Worm (Caenorhabditis elegans) whole organism, young adult: Measurements from ENCODE around the gene bas-1.

Source experiments
- C06A6.2 ChIP-seq: fragments of 200-800 bp; sonication (Bioruptor generic); conservative IDR thresholded peaks from 2 replicates; pipeline ENCODE4 v1.3.6; 2022; ENCODE audit warnings: missing genetic modification characterization, missing compliant biosample characterization
- D2030.7 ChIP-seq: fragments of 200-800 bp; sonication (Bioruptor generic); IDR thresholded peaks from 2 replicates; pipeline ENCODE4 v1.3.6; 2022; ENCODE audit warnings: missing genetic modification reagents, missing genetic modification characterization, missing compliant biosample characterization
- F22D6.2 ChIP-seq: sonication (generic microtip); optimal IDR thresholded peaks from 2 replicates; lab custom pipeline; 2016; ENCODE audit warnings: mild to moderate bottlenecking, missing genetic modification characterization, missing compliant biosample characterization
- F23B12.7 ChIP-seq: sonication (generic microtip); optimal IDR thresholded peaks from 2 replicates; lab custom pipeline; 2017; ENCODE audit warnings: missing genetic modification characterization, mild to moderate bottlenecking, missing compliant biosample characterization, antibody characterized with exemption, moderate library complexity; ENCODE audit not compliant: insufficient read depth
- F37B4.10 ChIP-seq: fragments of 200-800 bp; sonication (Bioruptor generic); IDR thresholded peaks from 2 replicates; pipeline ENCODE4 v1.3.6; 2022; ENCODE audit warnings: missing genetic modification characterization, missing compliant biosample characterization
- F39B2.1 ChIP-seq: fragments of 200-800 bp; sonication (Bioruptor generic); IDR thresholded peaks from 2 replicates; pipeline ENCODE4 v1.3.6; 2022; ENCODE audit warnings: missing genetic modification reagents, missing genetic modification characterization, missing compliant biosample characterization
- F49E8.2 ChIP-seq: sonication (generic microtip); optimal IDR thresholded peaks from 3 replicates; lab custom pipeline; 2017; ENCODE audit warnings: missing genetic modification characterization, mild to moderate bottlenecking, missing compliant biosample characterization, antibody characterized with exemption, moderate library complexity; ENCODE audit not compliant: insufficient read depth
- Y56A3A.18 ChIP-seq: fragments of 200-800 bp; sonication (Bioruptor generic); IDR thresholded peaks from 2 replicates; pipeline ENCODE4 v1.3.6; 2022; ENCODE audit warnings: missing genetic modification reagents, missing genetic modification characterization, missing compliant biosample characterization
- Y95B8A.8 ChIP-seq: fragments of 200-800 bp; sonication (Bioruptor generic); IDR thresholded peaks from 2 replicates; pipeline ENCODE4 v1.3.6; 2022; ENCODE audit warnings: missing genetic modification reagents, missing genetic modification characterization, missing compliant biosample characterization
- ZK185.1 ChIP-seq: sonication (generic microtip); optimal IDR thresholded peaks from 2 replicates; lab custom pipeline; 2016; ENCODE audit warnings: mild to moderate bottlenecking, missing genetic modification characterization, missing compliant biosample characterization; ENCODE audit not compliant: poor library complexity, severe bottlenecking
- akir-1 ChIP-seq: fragments of 200-800 bp; sonication (Bioruptor generic); optimal IDR thresholded peaks from 2 replicates; lab custom pipeline; 2018; ENCODE audit warnings: mild to moderate bottlenecking, missing genetic modification characterization, moderate library complexity, missing compliant biosample characterization
- attf-3 ChIP-seq: fragments of 200-800 bp; sonication (Bioruptor generic); conservative IDR thresholded peaks from 2 replicates; pipeline ENCODE4 v1.3.6; 2022; ENCODE audit warnings: missing genetic modification reagents, missing genetic modification characterization, missing compliant biosample characterization
- attf-5 ChIP-seq: fragments of 200-800 bp; sonication (Bioruptor generic); optimal IDR thresholded peaks from 2 replicates; lab custom pipeline; 2018; ENCODE audit warnings: mild to moderate bottlenecking, missing genetic modification characterization, missing compliant biosample characterization
- attf-6 ChIP-seq: fragments of 200-800 bp; sonication (Bioruptor generic); IDR thresholded peaks from 2 replicates; pipeline ENCODE4 v1.3.6; 2022; ENCODE audit warnings: missing genetic modification reagents, missing genetic modification characterization, missing compliant biosample characterization
- bed-2 ChIP-seq: fragments of 200-800 bp; sonication (Bioruptor generic); IDR thresholded peaks from 2 replicates; pipeline ENCODE4 v1.3.6; 2022; ENCODE audit warnings: missing genetic modification reagents, missing genetic modification characterization, missing compliant biosample characterization
- ccch-3 ChIP-seq: fragments of 200-800 bp; sonication (Bioruptor generic); optimal IDR thresholded peaks from 2 replicates; lab custom pipeline; 2018; ENCODE audit warnings: mild to moderate bottlenecking, missing genetic modification characterization, missing compliant biosample characterization
- cebp-2 ChIP-seq: fragments of 200-800 bp; sonication (Bioruptor generic); IDR thresholded peaks from 2 replicates; pipeline ENCODE4 v1.3.6; 2022; ENCODE audit warnings: missing genetic modification characterization, missing compliant biosample characterization
- ceh-100 ChIP-seq: fragments of 200-800 bp; sonication (Bioruptor generic); IDR thresholded peaks from 2 replicates; pipeline ENCODE4 v1.3.6; 2022; ENCODE audit warnings: missing genetic modification reagents, missing genetic modification characterization, missing compliant biosample characterization
- ceh-27 ChIP-seq: fragments of 200-800 bp; sonication (Bioruptor generic); optimal IDR thresholded peaks from 2 replicates; lab custom pipeline; 2018; ENCODE audit warnings: mild to moderate bottlenecking, missing genetic modification characterization, moderate library complexity, missing compliant biosample characterization
- ceh-40 ChIP-seq: fragments of 200-800 bp; sonication (Bioruptor generic); IDR thresholded peaks from 2 replicates; pipeline ENCODE4 v1.3.6; 2022; ENCODE audit warnings: missing genetic modification characterization, missing compliant biosample characterization
- ceh-79 ChIP-seq: sonication (generic microtip); optimal IDR thresholded peaks from 2 replicates; lab custom pipeline; 2017; ENCODE audit warnings: mild to moderate bottlenecking, missing genetic modification characterization, missing compliant biosample characterization
- ceh-91 ChIP-seq: fragments of 200-800 bp; sonication (Bioruptor generic); IDR thresholded peaks from 2 replicates; pipeline ENCODE4 v1.3.6; 2022; ENCODE audit warnings: missing genetic modification reagents, missing genetic modification characterization, missing compliant biosample characterization
- dpff-1 ChIP-seq: sonication (generic microtip); optimal IDR thresholded peaks from 2 replicates; lab custom pipeline; 2017; ENCODE audit warnings: mild to moderate bottlenecking, missing genetic modification characterization, missing compliant biosample characterization
- efl-1 ChIP-seq: fragments of 150-350 bp; optimal IDR thresholded peaks from 2 replicates; lab custom pipeline; 2014; ENCODE audit warnings: missing biosample characterization, missing genetic modification reagents, missing genetic modification characterization
- egrh-3 ChIP-seq: fragments of 200-800 bp; sonication (Bioruptor generic); IDR thresholded peaks from 2 replicates; pipeline ENCODE4 v1.3.6; 2022; ENCODE audit warnings: missing genetic modification reagents, missing genetic modification characterization, missing compliant biosample characterization
- him-1 ChIP-seq: sonication (generic microtip); optimal IDR thresholded peaks from 2 replicates; lab custom pipeline; 2016; ENCODE audit warnings: missing genotype, missing genetic modification reagents, missing genetic modification characterization, missing compliant biosample characterization
- hlh-12 ChIP-seq: sonication (generic microtip); optimal IDR thresholded peaks from 2 replicates; lab custom pipeline; 2016; ENCODE audit warnings: missing genetic modification characterization, missing compliant biosample characterization
- hmg-20 ChIP-seq: fragments of 200-800 bp; sonication (Bioruptor generic); IDR thresholded peaks from 2 replicates; pipeline ENCODE4 v1.3.6; 2022; ENCODE audit warnings: missing genetic modification reagents, missing genetic modification characterization, missing compliant biosample characterization
- lag-1 ChIP-seq: fragments of 200-800 bp; sonication (Bioruptor generic); IDR thresholded peaks from 2 replicates; pipeline ENCODE4 v1.3.6; 2022; ENCODE audit warnings: missing genetic modification reagents, missing genetic modification characterization, missing compliant biosample characterization
- lin-26 ChIP-seq: fragments of 200-800 bp; sonication (Bioruptor generic); IDR thresholded peaks from 2 replicates; pipeline ENCODE4 v1.3.6; 2022; ENCODE audit warnings: missing genetic modification reagents, missing genetic modification characterization, missing compliant biosample characterization
- lin-35 ChIP-seq, 3 experiments: fragments of 150-350 bp in 2 of 3; sonication (generic microtip) in 1 of 3; optimal IDR thresholded peaks; 2 replicates each; lab custom pipeline; 2014 to 2018; ENCODE audit warnings: missing biosample characterization in 3 of 3, missing genetic modification characterization in 3 of 3, missing genetic modification reagents in 3 of 3
- lin-54 ChIP-seq: fragments of 200-800 bp; sonication (Bioruptor generic); optimal IDR thresholded peaks from 2 replicates; lab custom pipeline; 2018; ENCODE audit warnings: mild to moderate bottlenecking, missing genetic modification characterization, missing compliant biosample characterization
- madf-3 ChIP-seq: fragments of 200-800 bp; sonication (Bioruptor generic); IDR thresholded peaks from 2 replicates; pipeline ENCODE4 v1.3.6; 2022; ENCODE audit warnings: missing genetic modification reagents, missing genetic modification characterization, missing compliant biosample characterization
- mcd-1 ChIP-seq: fragments of 200-800 bp; sonication (Bioruptor generic); IDR thresholded peaks from 2 replicates; pipeline ENCODE4 v1.3.6; 2022; ENCODE audit warnings: missing genetic modification reagents, missing genetic modification characterization, missing compliant biosample characterization
- nhr-120 ChIP-seq: fragments of 200-800 bp; sonication (Bioruptor generic); IDR thresholded peaks from 2 replicates; pipeline ENCODE4 v1.3.6; 2022; ENCODE audit warnings: missing genetic modification characterization, missing compliant biosample characterization
- nhr-27 ChIP-seq: fragments of 200-800 bp; sonication (Bioruptor generic); optimal IDR thresholded peaks from 2 replicates; lab custom pipeline; 2018; ENCODE audit warnings: mild to moderate bottlenecking, missing genetic modification characterization, moderate library complexity, missing compliant biosample characterization
- nhr-80 ChIP-seq: sonication (generic microtip); optimal IDR thresholded peaks from 2 replicates; lab custom pipeline; 2016; ENCODE audit warnings: missing genetic modification characterization, missing compliant biosample characterization
- pha-4 ChIP-seq: fragments of 150-350 bp; sonication (generic microtip); optimal IDR thresholded peaks from 2 replicates; lab custom pipeline; 2014; ENCODE audit warnings: missing biosample characterization, missing genetic modification reagents, missing genetic modification characterization
- sdz-38 ChIP-seq: sonication (generic microtip); optimal IDR thresholded peaks from 2 replicates; lab custom pipeline; 2016; ENCODE audit warnings: missing genotype, missing genetic modification characterization, missing compliant biosample characterization
- snpc-1.3 ChIP-seq: sonication (generic microtip); optimal IDR thresholded peaks from 2 replicates; lab custom pipeline; 2017; ENCODE audit warnings: missing genetic modification characterization, mild to moderate bottlenecking, missing compliant biosample characterization, antibody characterized with exemption, moderate library complexity, missing genotype, missing genetic modification reagents; ENCODE audit not compliant: insufficient read depth
- snpc-4 ChIP-seq, 5 experiments: fragments of 150-350 bp in 1 of 5; sonication (generic microtip) in 4 of 5; optimal IDR thresholded peaks; 2 replicates each; lab custom pipeline; 2014 to 2018; ENCODE audit warnings: missing genetic modification characterization in 5 of 5, missing biosample characterization in 3 of 5, antibody characterized with exemption in 2 of 5, mild to moderate bottlenecking in 2 of 5, missing compliant biosample characterization in 2 of 5, missing genotype in 2 of 5, moderate library complexity in 2 of 5, missing genetic modification reagents in 1 of 5
- somi-1 ChIP-seq: fragments of 200-800 bp; sonication (Bioruptor generic); optimal IDR thresholded peaks from 2 replicates; lab custom pipeline; 2018; ENCODE audit warnings: mild to moderate bottlenecking, missing genetic modification characterization, missing compliant biosample characterization
- tbp1 ChIP-seq: fragments of 200-800 bp; sonication (Bioruptor generic); optimal IDR thresholded peaks from 2 replicates; lab custom pipeline; 2018; ENCODE audit warnings: mild to moderate bottlenecking, missing genetic modification characterization, missing compliant biosample characterization
- tlf-1 ChIP-seq: fragments of 200-800 bp; sonication (Bioruptor generic); optimal IDR thresholded peaks from 2 replicates; lab custom pipeline; 2018; ENCODE audit warnings: mild to moderate bottlenecking, missing genetic modification characterization, missing compliant biosample characterization
- unc-130 ChIP-seq: sonication (generic microtip); optimal IDR thresholded peaks from 2 replicates; lab custom pipeline; 2016; ENCODE audit warnings: missing genetic modification reagents, missing genetic modification characterization, missing compliant biosample characterization
- zfh-2 ChIP-seq: fragments of 200-800 bp; sonication (Bioruptor generic); conservative IDR thresholded peaks from 2 replicates; pipeline ENCODE4 v1.3.6; 2022; ENCODE audit warnings: missing genetic modification reagents, missing genetic modification characterization, missing compliant biosample characterization
- ztf-18 ChIP-seq: sonication (generic microtip); optimal IDR thresholded peaks from 2 replicates; lab custom pipeline; 2016; ENCODE audit warnings: missing genotype, mild to moderate bottlenecking, missing genetic modification characterization, missing compliant biosample characterization

bas-1 gene

DNA sequence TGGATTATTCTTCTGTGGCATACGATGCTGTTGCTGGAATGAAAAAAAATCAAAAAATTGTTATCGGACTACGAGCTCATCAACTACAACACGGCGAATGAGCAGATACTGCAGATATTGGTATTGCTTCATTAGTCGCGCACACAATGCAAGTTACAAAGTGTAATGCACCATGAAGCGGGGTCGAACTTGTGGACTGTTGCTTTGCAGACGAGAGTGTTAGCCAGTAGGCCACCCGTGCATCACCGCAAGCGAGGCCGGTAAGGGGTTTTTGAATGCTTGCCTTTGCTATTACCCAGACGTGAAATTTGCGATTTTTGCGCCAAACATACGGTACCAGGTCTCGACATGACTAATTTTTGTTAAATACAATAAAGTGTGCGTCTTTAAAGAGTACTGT lies 10.1 kb upstream of the bas-1 start (continued):
- peak; percentile 70 for TF ChIP-seq D2030.7 (GFP tag; lab: Robert Waterston, UW)
- 0 out of 2 replicates have a peak, but pooled peaks have one; percentile 46 for TF ChIP-seq bed-2
- peak in 1 of 3 experiments; percentile 57 for TF ChIP-seq lin-35 (GFP tag; optimal IDR thresholded peaks at IDR 0.05; lab: Kevin White, UChicago)
- TF ChIP-seq pha-4 (tag; lab: Kevin White, UChicago): no peak
- peak; percentile 67; the same call in 1 of the 2 replicates for TF ChIP-seq madf-3 (GFP tag; lab: Robert Waterston, UW)
- TF ChIP-seq attf-5 (GFP tag; lab: Kevin White, UChicago): peak; percentile 60
- peak; percentile 56; the same call in 1 of the 2 replicates for TF ChIP-seq attf-3 (GFP tag; lab: Robert Waterston, UW)
- peak; percentile 51; the same call in 1 of the 2 replicates for TF ChIP-seq zfh-2
- TF ChIP-seq him-1 (tag; lab: Kevin White, UChicago): peak; percentile 52
- TF ChIP-seq hmg-20 (GFP tag; lab: Robert Waterston, UW): peak; percentile 77; the same call in 1 of the 2 replicates
- TF ChIP-seq cebp-2 (GFP tag; lab: Robert Waterston, UW): peak; percentile 91; the same call in 1 of the 2 replicates
- 0 out of 2 replicates have a peak, but pooled peaks have one; percentile 72 for TF ChIP-seq attf-6 (GFP tag; lab: Robert Waterston, UW)
- no peak for TF ChIP-seq sdz-38
- peak; percentile 54; the same call in 1 of the 2 replicates for TF ChIP-seq ceh-100 (GFP tag; lab: Robert Waterston, UW)
- TF ChIP-seq nhr-27 (tag; lab: Kevin White, UChicago): peak; percentile 41
- TF ChIP-seq lag-1 (GFP tag; lab: Robert Waterston, UW): no peak
- peak; percentile 77 for TF ChIP-seq ztf-18 (tag; lab: Kevin White, UChicago)
- TF ChIP-seq snpc-4 (GFP tag; optimal IDR thresholded peaks at IDR 0.05; lab: Kevin White, UChicago): peak; percentile 68
- peak; percentile 18 to 71 (median 64) for TF ChIP-seq snpc-4 (tag; optimal IDR thresholded peaks at IDR 0.05; lab: Kevin White, UChicago)
- peak; percentile 78 for TF ChIP-seq dpff-1 (tag; lab: Kevin White, UChicago)
- TF ChIP-seq F39B2.1 (GFP tag; lab: Robert Waterston, UW): peak; percentile 69; the same call in 1 of the 2 replicates
- no peak for TF ChIP-seq akir-1 (GFP tag; lab: Kevin White, UChicago)
- TF ChIP-seq ceh-91: peak; percentile 47
- peak; percentile 87; the same call in 1 of the 2 replicates for TF ChIP-seq ceh-40
- 0 out of 2 replicates have a peak, but pooled peaks have one; percentile 87 for TF ChIP-seq nhr-120 (GFP tag; lab: Robert Waterston, UW)
- peak; percentile 74 for TF ChIP-seq mcd-1 (GFP tag; lab: Robert Waterston, UW)
- no peak for TF ChIP-seq C06A6.2 (GFP tag; lab: Robert Waterston, UW)
- TF ChIP-seq ceh-79 (tag; lab: Kevin White, UChicago): peak; percentile 65
- TF ChIP-seq ceh-27: peak; percentile 82
- TF ChIP-seq egrh-3: 0 out of 2 replicates have a peak, but pooled peaks have one; percentile 21
- peak; percentile 97 for TF ChIP-seq tbp1 (GFP tag; lab: Kevin White, UChicago)
- no peak for TF ChIP-seq ccch-3 (GFP tag; lab: Kevin White, UChicago)
- TF ChIP-seq efl-1: no peak
- peak; percentile 84 for TF ChIP-seq unc-130 (GFP tag; lab: Kevin White, UChicago)
- no peak for TF ChIP-seq hlh-12 (tag; lab: Kevin White, UChicago)
- peak; percentile 64 for TF ChIP-seq F22D6.2 (tag; lab: Kevin White, UChicago)
- TF ChIP-seq ZK185.1 (tag; lab: Kevin White, UChicago): peak; percentile 86
- peak; percentile 74 for TF ChIP-seq tlf-1 (GFP tag; lab: Kevin White, UChicago)
- peak; percentile 75 for TF ChIP-seq lin-54 (GFP tag; lab: Kevin White, UChicago)
- TF ChIP-seq Y56A3A.18 (GFP tag; lab: Robert Waterston, UW): peak; percentile 92
- TF ChIP-seq F49E8.2 (tag; lab: Kevin White, UChicago): peak; percentile 91
- 0 out of 2 replicates have a peak, but pooled peaks have one; percentile 71 for TF ChIP-seq F37B4.10
- peak; percentile 86 for TF ChIP-seq snpc-1.3 (tag; lab: Kevin White, UChicago)
- peak; percentile 96 for TF ChIP-seq lin-26 (GFP tag; lab: Robert Waterston, UW)
- peak; percentile 76 for TF ChIP-seq somi-1
- TF ChIP-seq nhr-80 (tag; lab: Kevin White, UChicago): peak; percentile 50
- peak; percentile 91 for TF ChIP-seq F23B12.7
- TF ChIP-seq Y95B8A.8: peak; percentile 71; the same call in 1 of the 2 replicates
